Worm (Caenorhabditis elegans) whole organism, mixed stage, embryonic: ENCODE measurements around the gene C24A3.9.
A peak's percentile ranks its signal among the peaks of the same experiment; 100 is the strongest.

ENCODE experiments used
- M03D4.4 ChIP-seq: sonication (generic microtip); optimal IDR thresholded peaks from 2 replicates; lab custom pipeline; 2017; ENCODE audit warnings: mild to moderate bottlenecking, missing genetic modification characterization, missing compliant biosample characterization
- bed-3 ChIP-seq: fragments of 200-800 bp; sonication (Bioruptor generic); optimal IDR thresholded peaks from 3 replicates; lab custom pipeline; 2018; ENCODE audit warnings: mild to moderate bottlenecking, missing genetic modification characterization, moderate library complexity, missing compliant biosample characterization
- blmp-1 ChIP-seq: fragments of 150-350 bp; optimal IDR thresholded peaks from 2 replicates; lab custom pipeline; 2014; ENCODE audit warnings: missing biosample characterization, missing genetic modification characterization
- ceh-43 ChIP-seq: fragments of 200-800 bp; sonication (Bioruptor generic); optimal IDR thresholded peaks from 2 replicates; lab custom pipeline; 2018; ENCODE audit warnings: mild to moderate bottlenecking, missing genetic modification characterization, moderate library complexity, missing compliant biosample characterization
- ceh-83 ChIP-seq: fragments of 200-800 bp; sonication (Bioruptor generic); optimal IDR thresholded peaks from 2 replicates; lab custom pipeline; 2018; ENCODE audit warnings: mild to moderate bottlenecking, missing genetic modification characterization, missing compliant biosample characterization
- ces-1 ChIP-seq: fragments of 150-350 bp; optimal IDR thresholded peaks from 2 replicates; lab custom pipeline; 2014; ENCODE audit warnings: missing biosample characterization, missing genetic modification reagents, missing genetic modification characterization
- cnd-1 ChIP-seq: fragments of 200-800 bp; sonication (Bioruptor generic); optimal IDR thresholded peaks from 2 replicates; lab custom pipeline; 2018; ENCODE audit warnings: mild to moderate bottlenecking, missing genetic modification characterization, missing compliant biosample characterization
- drap-1 ChIP-seq: fragments of 200-800 bp; sonication (Bioruptor generic); optimal IDR thresholded peaks from 3 replicates; lab custom pipeline; 2018; ENCODE audit warnings: mild to moderate bottlenecking, missing genetic modification characterization, missing compliant biosample characterization
- elt-1 ChIP-seq: sonication (generic microtip); optimal IDR thresholded peaks from 2 replicates; lab custom pipeline; 2017; ENCODE audit warnings: missing genetic modification characterization, mild to moderate bottlenecking, missing compliant biosample characterization, antibody characterized with exemption, moderate library complexity, borderline replicate concordance; ENCODE audit not compliant: insufficient read depth
- elt-3 ChIP-seq: fragments of 150-350 bp; optimal IDR thresholded peaks from 2 replicates; lab custom pipeline; 2014; ENCODE audit warnings: missing biosample characterization, missing genetic modification characterization
- flh-1 ChIP-seq: fragments of 200-800 bp; sonication (Bioruptor generic); optimal IDR thresholded peaks from 2 replicates; lab custom pipeline; 2018; ENCODE audit warnings: mild to moderate bottlenecking, missing genetic modification characterization, moderate library complexity, missing compliant biosample characterization
- hlh-1 ChIP-seq: fragments of 150-350 bp; optimal IDR thresholded peaks from 2 replicates; lab custom pipeline; 2014; ENCODE audit warnings: missing biosample characterization, missing genetic modification reagents, missing genetic modification characterization
- lin-13 ChIP-seq: fragments of 150-350 bp; optimal IDR thresholded peaks from 2 replicates; lab custom pipeline; 2014; ENCODE audit warnings: missing biosample characterization, missing genetic modification characterization
- lin-32 ChIP-seq: fragments of 200-800 bp; sonication (Bioruptor generic); optimal IDR thresholded peaks from 2 replicates; lab custom pipeline; 2018; ENCODE audit warnings: mild to moderate bottlenecking, missing genetic modification characterization, missing compliant biosample characterization
- lsy-2 ChIP-seq: fragments of 150-350 bp; optimal IDR thresholded peaks from 2 replicates; lab custom pipeline; 2014; ENCODE audit warnings: missing biosample characterization, missing genetic modification characterization
- mab-5 ChIP-seq: fragments of 150-350 bp; optimal IDR thresholded peaks from 2 replicates; lab custom pipeline; 2014; ENCODE audit warnings: missing biosample characterization, missing genetic modification characterization
- mep-1 ChIP-seq: fragments of 150-350 bp; optimal IDR thresholded peaks from 2 replicates; lab custom pipeline; 2017; ENCODE audit warnings: missing biosample characterization, missing genetic modification reagents, missing genetic modification characterization, inconsistent platforms
- mls-2 ChIP-seq: sonication (generic microtip); optimal IDR thresholded peaks from 2 replicates; lab custom pipeline; 2016; ENCODE audit warnings: mild to moderate bottlenecking, missing genetic modification characterization, moderate library complexity, missing compliant biosample characterization
- nhr-12 ChIP-seq: fragments of 150-350 bp; optimal IDR thresholded peaks from 2 replicates; lab custom pipeline; 2014; ENCODE audit warnings: missing biosample characterization, missing genetic modification characterization
- nhr-2 ChIP-seq: fragments of 150-350 bp; optimal IDR thresholded peaks from 2 replicates; lab custom pipeline; 2014; ENCODE audit warnings: missing biosample characterization, missing genetic modification characterization
- nhr-28 ChIP-seq: fragments of 150-350 bp; optimal IDR thresholded peaks from 2 replicates; lab custom pipeline; 2014; ENCODE audit warnings: missing biosample characterization, missing genetic modification characterization
- nhr-76 ChIP-seq: sonication (generic microtip); optimal IDR thresholded peaks from 2 replicates; lab custom pipeline; 2017; ENCODE audit warnings: missing biosample characterization, missing genetic modification characterization
- pha-4 ChIP-seq: fragments of 150-350 bp; optimal IDR thresholded peaks from 2 replicates; lab custom pipeline; 2018; ENCODE audit warnings: missing biosample characterization, missing genetic modification reagents, missing genetic modification characterization
- sem-2 ChIP-seq: fragments of 200-800 bp; sonication (Bioruptor generic); optimal IDR thresholded peaks from 2 replicates; lab custom pipeline; 2018; ENCODE audit warnings: mild to moderate bottlenecking, missing genetic modification characterization, missing compliant biosample characterization
- snpc-4 ChIP-seq: fragments of 150-350 bp; optimal IDR thresholded peaks from 2 replicates; lab custom pipeline; 2014; ENCODE audit warnings: missing biosample characterization, missing genetic modification characterization
- sptf-1 ChIP-seq: sonication (generic microtip); optimal IDR thresholded peaks from 2 replicates; lab custom pipeline; 2017; ENCODE audit warnings: mild to moderate bottlenecking, missing genetic modification characterization, moderate library complexity, missing compliant biosample characterization
- unc-120 ChIP-seq: sonication (generic microtip); optimal IDR thresholded peaks from 2 replicates; lab custom pipeline; 2017; ENCODE audit warnings: missing genetic modification characterization, missing compliant biosample characterization; ENCODE audit not compliant: poor library complexity, severe bottlenecking
- unc-62 ChIP-seq: fragments of 150-350 bp; optimal IDR thresholded peaks from 2 replicates; lab custom pipeline; 2014; ENCODE audit warnings: missing biosample characterization, missing genetic modification reagents, missing genetic modification characterization
- zip-8 ChIP-seq: fragments of 150-350 bp; optimal IDR thresholded peaks from 2 replicates; lab custom pipeline; 2014; ENCODE audit warnings: missing biosample characterization, missing genetic modification characterization

C24A3.9 gene

DNA sequence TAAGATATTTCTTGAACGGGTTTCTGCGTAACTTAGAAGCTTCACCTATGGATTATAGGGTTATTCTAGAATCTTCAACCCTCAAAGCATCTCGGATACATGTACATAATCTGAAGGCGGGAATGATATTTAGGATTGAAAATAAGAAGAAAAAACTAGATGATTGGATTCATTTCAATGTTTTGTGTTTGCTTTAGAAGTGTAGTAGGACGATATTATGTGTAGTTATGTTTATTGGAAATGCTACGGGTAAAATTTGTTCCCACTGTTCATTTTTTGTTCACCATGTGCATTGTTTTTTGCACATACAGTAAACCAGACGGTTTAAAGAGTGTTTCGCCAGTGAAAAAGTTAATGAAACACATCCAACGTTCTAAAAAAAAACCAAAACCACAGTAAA is 1.2 kb upstream of the C24A3.9 start:
- no peak for TF ChIP-seq mls-2
- no peak for TF ChIP-seq cnd-1
- TF ChIP-seq sptf-1, result no peak
- TF ChIP-seq nhr-12, result no peak
- TF ChIP-seq lsy-2, result no peak
- no peak for TF ChIP-seq mep-1 (tag; lab: Kevin White, UChicago)
- no peak for TF ChIP-seq zip-8

ce11 chrX:8998809-8999208 is 11.5 kb downstream of the C24A3.9 start, which contains the start of gene C24A3.1:
Gene C24A3.1, plus strand, starts transcription at chrX:8999071.
- TF ChIP-seq nhr-28 (tag; lab: Kevin White, UChicago) (no peak), unc-120 (tag; lab: Kevin White, UChicago) (no peak), mep-1 (tag; lab: Kevin White, UChicago) (no peak), blmp-1 (tag; lab: Kevin White, UChicago) (no peak), lin-32 (GFP tag; lab: Kevin White, UChicago) (no peak), cnd-1 (no peak), zip-8 (no peak), elt-1 (tag; lab: Kevin White, UChicago) (no peak), M03D4.4 (tag; lab: Kevin White, UChicago) (no peak), nhr-12 (no peak), elt-3 (tag; lab: Kevin White, UChicago) (no peak), drap-1 (GFP tag; lab: Kevin White, UChicago) (no peak), mab-5 (tag; lab: Kevin White, UChicago) (no peak), sem-2 (GFP tag; lab: Kevin White, UChicago) (no peak), flh-1 (GFP tag; lab: Kevin White, UChicago) (no peak)

DNA sequence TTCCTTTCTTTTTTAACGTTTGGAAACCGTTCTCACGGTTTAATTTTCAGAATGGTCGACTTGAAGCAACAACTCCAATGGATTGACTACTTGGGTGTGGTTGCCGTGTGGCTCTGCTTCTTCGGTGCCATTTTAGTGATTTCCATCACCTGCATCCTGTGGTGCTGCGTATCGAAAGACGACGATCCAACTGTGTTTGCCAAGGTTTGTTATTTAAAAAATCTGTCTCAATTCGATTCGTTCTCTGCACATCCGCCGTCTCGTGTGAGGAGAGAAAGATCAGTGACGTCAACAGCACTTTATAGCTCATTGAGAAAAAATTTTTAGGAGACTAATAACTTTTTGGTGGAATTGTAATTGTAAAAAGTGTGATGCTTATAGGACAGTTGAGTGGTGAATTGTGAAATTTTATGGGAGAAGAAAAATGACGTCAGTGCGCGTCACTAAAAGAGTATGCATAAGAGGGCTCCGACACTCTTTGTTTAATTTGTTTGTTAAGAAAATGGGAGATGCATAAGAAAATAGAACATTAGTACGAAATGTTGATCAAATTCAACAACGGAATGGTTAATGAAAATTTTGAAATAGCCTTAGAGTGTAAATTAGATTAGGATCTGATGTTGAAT is 12.8 kb downstream of the C24A3.9 start, which contains the start of gene C24A3.2:
Gene C24A3.2 (plus strand): TSS at position 51 of the 626 bp plus-strand sequence.
- TF ChIP-seq ces-1 (GFP tag; lab: Kevin White, UChicago) (peak; percentile 39), pha-4 (tag; lab: Kevin White, UChicago) (no peak), lin-13 (no peak), hlh-1 (tag; lab: Kevin White, UChicago) (no peak), ceh-43 (GFP tag; lab: Kevin White, UChicago) (no peak)

DNA sequence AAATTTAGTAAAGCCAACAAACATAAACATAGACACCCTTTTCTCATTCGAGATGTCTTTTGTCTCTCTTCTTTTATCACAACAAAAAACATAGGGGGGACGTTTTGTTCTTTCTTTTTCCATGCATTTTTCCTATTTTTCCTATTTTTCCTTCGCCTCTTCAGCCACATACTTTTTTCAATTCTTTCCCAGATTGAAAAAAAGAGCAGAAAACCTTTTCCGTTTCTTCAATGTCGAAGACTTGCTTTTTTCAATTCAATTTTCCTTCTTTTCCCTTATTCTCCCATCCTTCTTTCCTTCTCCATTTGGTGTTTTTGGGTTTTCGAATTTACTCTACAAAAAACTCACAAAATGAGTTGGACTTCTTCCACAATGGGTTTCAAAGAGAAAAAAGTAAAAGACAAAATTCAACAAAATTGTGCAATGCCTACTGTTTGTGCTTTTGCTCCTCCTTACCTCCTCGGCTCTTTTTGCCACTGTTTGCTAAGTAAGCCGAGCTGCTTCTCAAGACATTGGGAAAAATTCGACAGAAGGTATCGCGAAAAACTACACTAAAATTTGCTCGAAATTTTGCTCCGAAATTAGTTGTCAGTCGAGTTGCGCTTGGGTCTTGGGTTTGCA is 13.7 kb downstream of the C24A3.9 start:
- TF ChIP-seq mab-5 (tag; lab: Kevin White, UChicago) (no peak), lin-32 (GFP tag; lab: Kevin White, UChicago) (no peak), ces-1 (GFP tag; lab: Kevin White, UChicago) (peak; percentile 58), lsy-2 (no peak)

DNA sequence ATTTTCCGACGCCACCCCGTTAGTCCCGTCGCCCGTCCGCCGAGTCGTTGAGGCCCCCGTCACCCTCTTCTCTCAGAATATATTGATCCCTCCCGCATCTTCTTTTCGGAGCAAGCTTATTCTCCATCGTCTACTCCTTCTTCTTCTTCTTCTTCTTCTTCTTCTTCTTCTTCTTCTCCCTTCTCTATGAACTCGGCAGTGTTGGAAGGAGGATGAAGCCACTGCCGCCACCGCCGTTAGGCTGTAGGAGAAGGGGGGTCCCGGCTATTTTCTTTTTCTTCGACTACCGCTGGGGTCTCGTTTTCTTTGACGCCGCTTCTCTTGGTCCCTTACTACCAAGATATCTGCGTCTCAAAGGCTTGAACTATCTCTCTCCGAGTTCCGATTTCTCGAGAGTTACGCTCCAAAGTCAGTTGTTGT is 14.8 kb downstream of the C24A3.9 start:
- no peak for TF ChIP-seq elt-1 (tag; lab: Kevin White, UChicago)
- TF ChIP-seq zip-8, result no peak
- no peak for TF ChIP-seq lin-13
- no peak for TF ChIP-seq blmp-1 (tag; lab: Kevin White, UChicago)
- peak; percentile 55 for TF ChIP-seq sptf-1
- TF ChIP-seq flh-1 (GFP tag; lab: Kevin White, UChicago), result no peak
- TF ChIP-seq drap-1 (GFP tag; lab: Kevin White, UChicago), result peak; percentile 29
- TF ChIP-seq ceh-83 (GFP tag; lab: Kevin White, UChicago), result no peak
- TF ChIP-seq ces-1 (GFP tag; lab: Kevin White, UChicago), result peak; percentile 30
- TF ChIP-seq unc-62 (GFP tag; lab: Kevin White, UChicago), result peak; percentile 42
- TF ChIP-seq hlh-1 (tag; lab: Kevin White, UChicago), result peak; percentile 89
- no peak for TF ChIP-seq mep-1 (tag; lab: Kevin White, UChicago)
- peak; percentile 50 for TF ChIP-seq mls-2
- no peak for TF ChIP-seq lin-32 (GFP tag; lab: Kevin White, UChicago)
- peak; percentile 77 for TF ChIP-seq unc-120 (tag; lab: Kevin White, UChicago)
- no peak for TF ChIP-seq sem-2 (GFP tag; lab: Kevin White, UChicago)
- no peak for TF ChIP-seq snpc-4 (tag; lab: Kevin White, UChicago)
- TF ChIP-seq bed-3 (GFP tag; lab: Kevin White, UChicago), result no peak
- no peak for TF ChIP-seq nhr-2
- no peak for TF ChIP-seq nhr-76 (tag; lab: Kevin White, UChicago)
- no peak for TF ChIP-seq lsy-2
